Worm (Caenorhabditis elegans): Measurements from ENCODE around the gene fbxl-2.

- no peak for TF ChIP-seq nhr-90 (tag; optimal IDR thresholded peaks at IDR 0.05)
- no peak for TF ChIP-seq pha-4 (tag; optimal IDR thresholded peaks at IDR 0.05)
- TF ChIP-seq egrh-3 (GFP tag; IDR thresholded peaks at IDR 0.05) = no peak
- TF ChIP-seq zfh-2 (GFP tag; conservative IDR thresholded peaks at IDR 0.05) = no peak
- no peak for TF ChIP-seq ceh-100 (GFP tag; IDR thresholded peaks at IDR 0.05)
- TF ChIP-seq dpl-1 (GFP tag; optimal IDR thresholded peaks at IDR 0.05) = no peak
- no peak for TF ChIP-seq ztf-25 (GFP tag; IDR thresholded peaks at IDR 0.05)
- TF ChIP-seq F49E8.2 (tag; optimal IDR thresholded peaks at IDR 0.05; ENCODE audit: insufficient read depth) = no peak
- no peak for TF ChIP-seq attf-5 (GFP tag; optimal IDR thresholded peaks at IDR 0.05)
Observed at ce11 chrIII:4731295-4731988, 25.6 kb upstream of the fbxl-2 start, which contains the start of gene F17C8.3.
